Fruit fly (Drosophila melanogaster) whole organism, embryonic: ENCODE data around the gene PGRP-LA.

Source experiments
- B-H2 ChIP-seq: fragments of 200-800 bp; sonication (Bioruptor generic); optimal IDR thresholded peaks from 2 replicates; lab custom pipeline; 2018; ENCODE audit warnings: missing biosample characterization, mild to moderate bottlenecking, missing genetic modification characterization
- BtbVII ChIP-seq: fragments of 200-800 bp; sonication (Bioruptor generic); optimal IDR thresholded peaks from 3 replicates; lab custom pipeline; 2017; ENCODE audit warnings: missing biosample characterization, mild to moderate bottlenecking, missing genetic modification characterization
- CG10209 ChIP-seq: fragments of 200-800 bp; sonication (Bioruptor generic); optimal IDR thresholded peaks from 3 replicates; lab custom pipeline; 2017; ENCODE audit warnings: missing biosample characterization, mild to moderate bottlenecking, missing genetic modification characterization, missing genetic modification reagents
- CG10366 ChIP-seq: fragments of 200-800 bp; sonication (Bioruptor generic); IDR thresholded peaks from 2 replicates; pipeline ENCODE4 v1.3.6; 2022; ENCODE audit warnings: missing biosample characterization, missing genetic modification characterization
- CG10979 ChIP-seq: fragments of 200-800 bp; sonication (Bioruptor generic); optimal IDR thresholded peaks from 2 replicates; lab custom pipeline; 2018; ENCODE audit warnings: missing biosample characterization, mild to moderate bottlenecking, missing genetic modification characterization, moderate library complexity
- CG11247 ChIP-seq: fragments of 200-800 bp; sonication (Bioruptor generic); IDR thresholded peaks from 2 replicates; pipeline ENCODE4 v1.3.6; 2022; ENCODE audit warnings: missing biosample characterization, missing genetic modification characterization
- CG13624 ChIP-seq: fragments of 200-800 bp; sonication (Bioruptor generic); optimal IDR thresholded peaks from 2 replicates; lab custom pipeline; 2016; ENCODE audit warnings: missing biosample characterization, missing genetic modification characterization
- CG17359 ChIP-seq: fragments of 200-800 bp; sonication (Bioruptor generic); optimal IDR thresholded peaks from 3 replicates; lab custom pipeline; 2018; ENCODE audit warnings: missing biosample characterization, mild to moderate bottlenecking, missing genetic modification characterization, moderate library complexity
- CG17802 ChIP-seq: fragments of 200-800 bp; sonication (Bioruptor generic); optimal IDR thresholded peaks from 2 replicates; lab custom pipeline; 2018; ENCODE audit warnings: missing biosample characterization, mild to moderate bottlenecking, missing genetic modification characterization, moderate library complexity
- CG2120 ChIP-seq: fragments of 200-800 bp; sonication (Bioruptor generic); optimal IDR thresholded peaks from 3 replicates; lab custom pipeline; 2016; ENCODE audit warnings: missing biosample characterization, missing genetic modification characterization
- CG2712 ChIP-seq: fragments of 200-800 bp; optimal IDR thresholded peaks from 3 replicates; lab custom pipeline; 2019; ENCODE audit warnings: missing biosample characterization, mild to moderate bottlenecking, missing genetic modification characterization, moderate library complexity
- CG31224 ChIP-seq: fragments of 200-800 bp; sonication (Bioruptor generic); IDR thresholded peaks from 2 replicates; pipeline ENCODE4 v1.3.6; 2022; ENCODE audit warnings: missing biosample characterization, missing genetic modification characterization
- CG4360 ChIP-seq: fragments of 200-800 bp; sonication (Bioruptor generic); IDR thresholded peaks from 2 replicates; pipeline ENCODE4 v1.3.6; 2022; ENCODE audit warnings: missing biosample characterization, missing genetic modification characterization
- CG4707 ChIP-seq: fragments of 200-800 bp; sonication (Bioruptor generic); optimal IDR thresholded peaks from 2 replicates; lab custom pipeline; 2018; ENCODE audit warnings: missing biosample characterization, mild to moderate bottlenecking, missing genetic modification characterization, moderate library complexity
- D19A ChIP-seq: fragments of 200-800 bp; optimal IDR thresholded peaks from 3 replicates; lab custom pipeline; 2019; ENCODE audit warnings: missing biosample characterization, mild to moderate bottlenecking, missing genetic modification characterization, moderate library complexity
- Dek ChIP-seq: fragments of 200-800 bp; sonication (Bioruptor generic); optimal IDR thresholded peaks from 3 replicates; lab custom pipeline; 2019; ENCODE audit warnings: missing biosample characterization, mild to moderate bottlenecking, missing genetic modification characterization, moderate library complexity
- Dfd ChIP-seq, 2 experiments: fragments of >200 bp; optimal IDR thresholded peaks; 2 replicates each; lab custom pipeline; 2017; ENCODE audit warnings: missing biosample characterization in 2 of 2, missing genetic modification characterization in 2 of 2
- Dll ChIP-seq: fragments of 200-800 bp; sonication (Bioruptor generic); IDR thresholded peaks from 4 replicates; pipeline ENCODE4 v1.3.6; 2022; ENCODE audit warnings: missing biosample characterization, missing genetic modification characterization; ENCODE audit not compliant: partially characterized antibody
- GATAe ChIP-seq: fragments of 200-800 bp; sonication (Bioruptor generic); conservative IDR thresholded peaks from 2 replicates; pipeline ENCODE4 v1.3.6; 2022; ENCODE audit warnings: missing biosample characterization, missing genetic modification characterization
- H15 ChIP-seq: fragments of 200-800 bp; sonication (Bioruptor generic); IDR thresholded peaks from 3 replicates; pipeline ENCODE4 v1.3.6; 2022; ENCODE audit warnings: missing biosample characterization, missing genetic modification characterization
- H2.0 ChIP-seq: fragments of 200-800 bp; sonication (Bioruptor generic); IDR thresholded peaks from 2 replicates; pipeline ENCODE4 v1.3.6; 2022; ENCODE audit warnings: missing biosample characterization, missing genetic modification characterization
- HLH4C ChIP-seq: fragments of 200-800 bp; sonication (Bioruptor generic); IDR thresholded peaks from 3 replicates; pipeline ENCODE4 v1.3.6; 2022; ENCODE audit warnings: missing biosample characterization, missing genetic modification characterization; ENCODE audit not compliant: partially characterized antibody
- HLHmδ ChIP-seq: fragments of 200-800 bp; sonication (Bioruptor generic); optimal IDR thresholded peaks from 2 replicates; lab custom pipeline; 2018; ENCODE audit warnings: missing biosample characterization, mild to moderate bottlenecking, missing genetic modification characterization, moderate library complexity
- Hey ChIP-seq: fragments of 200-800 bp; sonication (Bioruptor generic); optimal IDR thresholded peaks from 3 replicates; lab custom pipeline; 2018; ENCODE audit warnings: missing biosample characterization, mild to moderate bottlenecking, missing genetic modification characterization
- Hr39 ChIP-seq: fragments of >200 bp; optimal IDR thresholded peaks from 2 replicates; lab custom pipeline; 2017
- Pdp1 ChIP-seq, 2 experiments: fragments of 200-800 bp; sonication (Bioruptor generic); optimal IDR thresholded peaks; 3 replicates each; lab custom pipeline; 2016; ENCODE audit warnings: missing biosample characterization in 2 of 2, missing genetic modification characterization in 2 of 2, mild to moderate bottlenecking in 1 of 2, moderate library complexity in 1 of 2
- Ravus ChIP-seq: fragments of 200-800 bp; sonication (Bioruptor generic); IDR thresholded peaks from 2 replicates; pipeline ENCODE4 v1.3.6; 2022; ENCODE audit warnings: missing biosample characterization, missing genetic modification characterization
- Six4 ChIP-seq: fragments of 200-800 bp; sonication (Bioruptor generic); optimal IDR thresholded peaks from 2 replicates; lab custom pipeline; 2016; ENCODE audit warnings: missing biosample characterization, missing genetic modification characterization
- Xrp1 ChIP-seq: fragments of 200-800 bp; sonication (Bioruptor generic); IDR thresholded peaks from 2 replicates; pipeline ENCODE4 v1.3.6; 2022; ENCODE audit warnings: missing biosample characterization, missing genetic modification characterization
- YL-1 ChIP-seq: fragments of 200-800 bp; sonication (Bioruptor generic); optimal IDR thresholded peaks from 3 replicates; lab custom pipeline; 2017; ENCODE audit warnings: missing biosample characterization, mild to moderate bottlenecking, missing genetic modification characterization
- dmrt99B ChIP-seq: fragments of 200-800 bp; sonication (Bioruptor generic); optimal IDR thresholded peaks from 2 replicates; lab custom pipeline; 2018; ENCODE audit warnings: missing biosample characterization, mild to moderate bottlenecking, missing genetic modification characterization, moderate library complexity
- emc ChIP-seq: fragments of 200-800 bp; sonication (Bioruptor generic); optimal IDR thresholded peaks from 2 replicates; lab custom pipeline; 2016; ENCODE audit warnings: missing biosample characterization, missing genetic modification characterization
- ewg ChIP-seq: fragments of 200-800 bp; sonication (Bioruptor generic); optimal IDR thresholded peaks from 3 replicates; lab custom pipeline; 2017; ENCODE audit warnings: mild to moderate bottlenecking, missing biosample characterization, missing genetic modification reagents, missing genetic modification characterization
- exex ChIP-seq: fragments of 200-800 bp; sonication (Bioruptor generic); optimal IDR thresholded peaks from 4 replicates; lab custom pipeline; 2018; ENCODE audit warnings: missing biosample characterization, mild to moderate bottlenecking, missing genetic modification characterization, moderate library complexity
- gcm2 ChIP-seq: fragments of 200-800 bp; sonication (Bioruptor generic); optimal IDR thresholded peaks from 2 replicates; lab custom pipeline; 2016; ENCODE audit warnings: missing biosample characterization, missing genetic modification characterization
- grn ChIP-seq: fragments of 200-800 bp; sonication (Bioruptor generic); optimal IDR thresholded peaks from 3 replicates; lab custom pipeline; 2017; ENCODE audit warnings: missing biosample characterization, missing genetic modification characterization
- gro ChIP-seq: fragments of 200-800 bp; sonication (Bioruptor generic); optimal IDR thresholded peaks from 2 replicates; lab custom pipeline; 2016; ENCODE audit warnings: missing biosample characterization, missing genetic modification characterization
- kah ChIP-seq: fragments of 200-800 bp; sonication (Bioruptor generic); optimal IDR thresholded peaks from 2 replicates; lab custom pipeline; 2018; ENCODE audit warnings: missing biosample characterization, mild to moderate bottlenecking, missing genetic modification characterization
- klu ChIP-seq: fragments of 200-800 bp; sonication (Bioruptor generic); IDR thresholded peaks from 2 replicates; pipeline ENCODE4 v1.3.6; 2022; ENCODE audit warnings: missing biosample characterization, missing genetic modification characterization
- mirr ChIP-seq: fragments of 200-800 bp; sonication (Bioruptor generic); optimal IDR thresholded peaks from 3 replicates; lab custom pipeline; 2018; ENCODE audit warnings: missing biosample characterization, mild to moderate bottlenecking, missing genetic modification characterization
- nerfin-2 ChIP-seq: fragments of 200-800 bp; sonication (Bioruptor generic); IDR thresholded peaks from 2 replicates; pipeline ENCODE4 v1.3.6; 2022; ENCODE audit warnings: missing biosample characterization, missing genetic modification characterization; ENCODE audit not compliant: partially characterized antibody
- pan ChIP-seq, 4 experiments: fragments of >200 bp in 3 of 4; fragments of 200-800 bp in 1 of 4; sonication (Bioruptor generic) in 1 of 4; optimal IDR thresholded peaks in 3 of 4; IDR thresholded peaks in 1 of 4; 2 replicates each; pipeline versions ENCODE4 v1.3.6 to Lab custom; 2017 to 2022; ENCODE audit warnings: missing biosample characterization in 2 of 4, missing genetic modification characterization in 2 of 4, mixed read lengths in 1 of 4
- ranshi ChIP-seq: fragments of 200-800 bp; sonication (Bioruptor generic); IDR thresholded peaks from 2 replicates; pipeline ENCODE4 v1.3.6; 2022; ENCODE audit warnings: missing biosample characterization, missing genetic modification characterization
- sim ChIP-seq: fragments of 200-800 bp; sonication (Bioruptor generic); IDR thresholded peaks from 2 replicates; pipeline ENCODE4 v1.3.6; 2022; ENCODE audit warnings: missing biosample characterization, missing genetic modification characterization
- sug ChIP-seq: fragments of 200-800 bp; optimal IDR thresholded peaks from 2 replicates; lab custom pipeline; 2019; ENCODE audit warnings: missing biosample characterization, mild to moderate bottlenecking, missing genetic modification characterization, moderate library complexity
- tin ChIP-seq: fragments of 200-800 bp; sonication (Bioruptor generic); optimal IDR thresholded peaks from 3 replicates; lab custom pipeline; 2016; ENCODE audit warnings: missing biosample characterization, missing genetic modification characterization
- tup ChIP-seq: fragments of 200-800 bp; sonication (Bioruptor generic); optimal IDR thresholded peaks from 2 replicates; lab custom pipeline; 2016; ENCODE audit warnings: missing biosample characterization, mild to moderate bottlenecking, missing genetic modification characterization, moderate library complexity
- tx ChIP-seq: fragments of 200-800 bp; sonication (Bioruptor generic); optimal IDR thresholded peaks from 2 replicates; lab custom pipeline; 2016; ENCODE audit warnings: missing biosample characterization, missing genetic modification characterization

PGRP-LA gene

dm6 chr3L:9349314-9349733, 15.2 kb downstream of the PGRP-LA start, which contains the start of gene PGRP-LF (continued):
- no peak for TF ChIP-seq H15 (GFP tag; lab: Robert Waterston, UW)
- no peak for TF ChIP-seq CG17802 (tag; lab: Kevin White, UChicago)
- peak; percentile 21 for TF ChIP-seq dmrt99B
- peak; percentile 4 for TF ChIP-seq CG17359 (tag; lab: Kevin White, UChicago)
- TF ChIP-seq tup (GFP tag; lab: Kevin White, UChicago), result no peak
- TF ChIP-seq kah (GFP tag; lab: Kevin White, UChicago), result no peak
- no peak for TF ChIP-seq CG11247 (GFP tag; lab: Robert Waterston, UW)
- TF ChIP-seq CG4360 (GFP tag; lab: Robert Waterston, UW), result no peak

dm6 chr3L:9353733-9354132, 19.6 kb downstream of the PGRP-LA start, which contains the start of gene CG32040:
Gene CG32040, plus strand, starts transcription at chr3L:9354033.
- TF ChIP-seq grn (GFP tag; lab: Kevin White, UChicago) (no peak), CG10366 (no peak), klu (GFP tag; lab: Robert Waterston, UW) (no peak), CG13624 (GFP tag; lab: Kevin White, UChicago) (no peak), pan (optimal IDR thresholded peaks at IDR 0.05; lab: Kevin White, UChicago) (no peak), pan (GFP tag; optimal IDR thresholded peaks at IDR 0.05 in 1 of 2, IDR thresholded peaks at IDR 0.05 in 1 of 2) (no peak), B-H2 (GFP tag; lab: Kevin White, UChicago) (no peak), sim (GFP tag; lab: Robert Waterston, UW) (no peak), CG10979 (tag; lab: Kevin White, UChicago) (no peak), Hr39 (lab: Kevin White, UChicago) (no peak), sug (tag; lab: Kevin White, UChicago) (no peak), CG4707 (GFP tag; lab: Kevin White, UChicago) (no peak), YL-1 (no peak), GATAe (GFP tag; lab: Robert Waterston, UW) (no peak), Dek (no peak), Pdp1 (GFP tag; optimal IDR thresholded peaks at IDR 0.05; lab: Kevin White, UChicago) (no peak), tx (GFP tag; lab: Kevin White, UChicago) (no peak)
- TF ChIP-seq, all 482 proteins: peak for 0

- TF ChIP-seq nerfin-2 (GFP tag; lab: Robert Waterston, UW), result no peak
- TF ChIP-seq Dll (GFP tag; lab: Robert Waterston, UW), result no peak
- no peak for TF ChIP-seq gro (GFP tag; lab: Kevin White, UChicago)
- no peak for TF ChIP-seq CG2712
- no peak for TF ChIP-seq Ravus (GFP tag; lab: Robert Waterston, UW)
- TF ChIP-seq Six4, result no peak
- peak; percentile 36 for TF ChIP-seq mirr (GFP tag; lab: Kevin White, UChicago)
- no peak for TF ChIP-seq HLH4C (GFP tag; lab: Robert Waterston, UW)
- TF ChIP-seq gcm2 (GFP tag; lab: Kevin White, UChicago), result no peak
- peak; percentile 59 for TF ChIP-seq Hey (tag; lab: Kevin White, UChicago)
- TF ChIP-seq ewg (GFP tag; lab: Kevin White, UChicago), result no peak
- TF ChIP-seq Dfd (GFP tag; optimal IDR thresholded peaks at IDR 0.05; lab: Kevin White, UChicago), result no peak
- no peak for TF ChIP-seq ranshi (GFP tag; lab: Robert Waterston, UW)
- TF ChIP-seq Hr39 (lab: Kevin White, UChicago), result no peak
- TF ChIP-seq Pdp1 (GFP tag; optimal IDR thresholded peaks at IDR 0.05; lab: Kevin White, UChicago), result peak in 1 of 2 experiments; percentile 85
- no peak for TF ChIP-seq CG31224 (GFP tag; lab: Robert Waterston, UW)
- no peak for TF ChIP-seq CG2120 (GFP tag; lab: Kevin White, UChicago)
- no peak for TF ChIP-seq D19A
- TF ChIP-seq emc (GFP tag; lab: Kevin White, UChicago), result no peak
- TF ChIP-seq tin (GFP tag; lab: Kevin White, UChicago), result no peak
- TF ChIP-seq sug (tag; lab: Kevin White, UChicago), result peak; percentile 47
- TF ChIP-seq CG10209 (GFP tag; lab: Kevin White, UChicago), result no peak
- peak; percentile 46 for TF ChIP-seq BtbVII
- TF ChIP-seq Xrp1, result no peak
- TF ChIP-seq exex (tag; lab: Kevin White, UChicago), result peak; percentile 98
- TF ChIP-seq kah (GFP tag; lab: Kevin White, UChicago), result no peak
- TF ChIP-seq HLHmδ (GFP tag; lab: Kevin White, UChicago), result no peak
- no peak for TF ChIP-seq H2.0 (GFP tag; lab: Robert Waterston, UW)
Observed at dm6 chr3L:9355555-9355954, 21.4 kb downstream of the PGRP-LA start.
